Fruit fly (Drosophila melanogaster) whole organism, adult: ENCODE measurements around the gene eIF4E6.

Experiments used
- CG14711 ChIP-seq: fragments of 200-800 bp; sonication (Bioruptor generic); optimal IDR thresholded peaks from 2 replicates; lab custom pipeline; 2018; ENCODE audit warnings: missing biosample characterization, mild to moderate bottlenecking, missing genetic modification characterization, moderate library complexity
- CG1620 ChIP-seq: fragments of 200-800 bp; sonication (Bioruptor generic); optimal IDR thresholded peaks from 2 replicates; lab custom pipeline; 2016; ENCODE audit warnings: missing biosample characterization, missing genetic modification characterization
- CG7045 ChIP-seq: fragments of 200-800 bp; sonication (Bioruptor generic); optimal IDR thresholded peaks from 2 replicates; lab custom pipeline; 2017; ENCODE audit warnings: missing biosample characterization, mild to moderate bottlenecking, missing genetic modification characterization
- CG7101 ChIP-seq: fragments of 200-800 bp; sonication (Bioruptor generic); optimal IDR thresholded peaks from 2 replicates; lab custom pipeline; 2018; ENCODE audit warnings: missing biosample characterization, mild to moderate bottlenecking, missing genetic modification characterization, moderate library complexity
- Crg-1 ChIP-seq: fragments of 200-800 bp; sonication (Bioruptor generic); optimal IDR thresholded peaks from 2 replicates; lab custom pipeline; 2016; ENCODE audit warnings: missing biosample characterization, missing genetic modification characterization
- Hr96 ChIP-seq: fragments of 200-800 bp; sonication (Bioruptor generic); optimal IDR thresholded peaks from 2 replicates; lab custom pipeline; 2016; ENCODE audit warnings: missing biosample characterization, missing genetic modification characterization
- cic ChIP-seq: fragments of 200-800 bp; sonication (Bioruptor generic); optimal IDR thresholded peaks from 2 replicates; lab custom pipeline; 2017; ENCODE audit warnings: missing biosample characterization, mild to moderate bottlenecking, missing genetic modification characterization, moderate library complexity
- kay ChIP-seq: fragments of 200-800 bp; sonication (Bioruptor generic); peaks from one replicate; lab custom pipeline; 2016; ENCODE audit warnings: missing biosample characterization, missing genetic modification characterization, borderline replicate concordance

DNA sequence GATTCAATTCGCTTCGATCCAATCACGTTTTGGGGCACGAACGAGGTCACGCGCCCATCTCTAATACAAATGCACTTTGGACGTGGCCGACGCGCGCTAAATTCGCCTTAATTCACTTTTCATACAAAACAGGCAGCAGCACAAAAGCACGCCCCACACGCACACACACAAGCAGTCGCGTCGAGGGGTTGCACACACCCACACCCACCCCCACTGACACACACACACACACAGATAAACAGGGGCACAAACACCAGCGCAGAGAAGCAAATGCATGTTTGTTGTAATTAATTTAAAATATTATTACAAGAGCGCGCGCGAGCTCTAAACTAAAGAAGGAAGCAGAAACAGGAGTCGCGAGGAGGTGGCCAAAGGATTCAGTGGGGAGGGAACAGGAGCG is 37.6 kb downstream of the eIF4E6 start:
- TF ChIP-seq CG1620 (GFP tag; lab: Kevin White, UChicago): no peak
- no peak for TF ChIP-seq kay (GFP tag; lab: Kevin White, UChicago)
- TF ChIP-seq Hr96 (GFP tag; lab: Kevin White, UChicago): no peak
- no peak for TF ChIP-seq cic (GFP tag; lab: Kevin White, UChicago)
- no peak for TF ChIP-seq Crg-1 (GFP tag; lab: Kevin White, UChicago)
- no peak for TF ChIP-seq CG14711
- TF ChIP-seq CG7101 (tag; lab: Kevin White, UChicago): no peak
- TF ChIP-seq CG7045 (GFP tag; lab: Kevin White, UChicago): no peak
